Worm (Caenorhabditis elegans) whole organism, L1 larva: ENCODE measurements around the gene R05D3.9.

Source experiments
- C04F5.9 ChIP-seq: sonication (generic microtip); optimal IDR thresholded peaks from 2 replicates; lab custom pipeline; 2016; ENCODE audit warnings: missing genetic modification characterization, missing compliant biosample characterization
- C16A3.4 ChIP-seq: fragments of 150-350 bp; optimal IDR thresholded peaks from 2 replicates; lab custom pipeline; 2014; ENCODE audit warnings: missing biosample characterization, missing genetic modification characterization
- C34B4.2 ChIP-seq: sonication (generic microtip); optimal IDR thresholded peaks from 2 replicates; lab custom pipeline; 2017; ENCODE audit warnings: mild to moderate bottlenecking, missing genetic modification characterization, missing compliant biosample characterization
- F16B12.6 ChIP-seq: fragments of 150-350 bp; optimal IDR thresholded peaks from 2 replicates; lab custom pipeline; 2014; ENCODE audit warnings: missing biosample characterization, missing genetic modification characterization
- Y116A8C.19 ChIP-seq: sonication (generic microtip); optimal IDR thresholded peaks from 2 replicates; lab custom pipeline; 2016; ENCODE audit warnings: missing compliant biosample characterization, missing genetic modification characterization, borderline replicate concordance
- ceh-63 ChIP-seq: fragments of 200-800 bp; sonication (Bioruptor generic); optimal IDR thresholded peaks from 2 replicates; lab custom pipeline; 2018; ENCODE audit warnings: mild to moderate bottlenecking, missing genetic modification characterization, missing compliant biosample characterization
- ceh-8 ChIP-seq: fragments of 200-800 bp; sonication (Bioruptor generic); optimal IDR thresholded peaks from 2 replicates; lab custom pipeline; 2018; ENCODE audit warnings: mild to moderate bottlenecking, missing genetic modification characterization, moderate library complexity, missing compliant biosample characterization
- ceh-82 ChIP-seq, 3 experiments: fragments of 150-350 bp in 1 of 3; sonication (generic microtip) in 2 of 3; optimal IDR thresholded peaks; 2 replicates each; lab custom pipeline; 2014 to 2017; ENCODE audit warnings: missing biosample characterization in 3 of 3, missing genetic modification characterization in 3 of 3
- ces-1 ChIP-seq: fragments of 150-350 bp; optimal IDR thresholded peaks from 2 replicates; lab custom pipeline; 2014; ENCODE audit warnings: missing biosample characterization, missing genetic modification reagents, missing genetic modification characterization
- dpl-1 ChIP-seq, 3 experiments: fragments of 150-350 bp in 2 of 3; sonication (generic microtip) in 1 of 3; optimal IDR thresholded peaks; 2 replicates each; lab custom pipeline; 2014 to 2017; ENCODE audit warnings: missing biosample characterization in 3 of 3, missing genetic modification characterization in 3 of 3, missing genetic modification reagents in 3 of 3
- dsc-1 ChIP-seq: sonication (generic microtip); optimal IDR thresholded peaks from 2 replicates; lab custom pipeline; 2016; ENCODE audit warnings: mild to moderate bottlenecking, missing genetic modification characterization, missing compliant biosample characterization
- egl-13 ChIP-seq: sonication (generic microtip); optimal IDR thresholded peaks from 2 replicates; lab custom pipeline; 2016; ENCODE audit warnings: missing genotype, missing genetic modification reagents, missing genetic modification characterization, missing compliant biosample characterization
- egl-27 ChIP-seq, 2 experiments: fragments of 150-350 bp in 1 of 2; sonication (generic microtip); optimal IDR thresholded peaks; 3 replicates each; lab custom pipeline; 2017 to 2018; ENCODE audit warnings: missing biosample characterization in 2 of 2, missing genetic modification characterization in 2 of 2, missing genetic modification reagents in 2 of 2
- elt-2 ChIP-seq: sonication (generic microtip); optimal IDR thresholded peaks from 2 replicates; lab custom pipeline; 2016; ENCODE audit warnings: missing genetic modification characterization, mild to moderate bottlenecking, inconsistent platforms, missing compliant biosample characterization, missing genetic modification reagents
- elt-3 ChIP-seq, 6 experiments: fragments of 150-350 bp in 1 of 6; sonication (generic microtip); optimal IDR thresholded peaks; 2 replicates each; lab custom pipeline; 2017 to 2018; ENCODE audit warnings: missing biosample characterization in 6 of 6, missing genetic modification characterization in 6 of 6, inconsistent platforms in 1 of 6
- ets-5 ChIP-seq: fragments of 200-800 bp; sonication (Bioruptor generic); IDR thresholded peaks from 2 replicates; pipeline ENCODE4 v1.3.6; 2022; ENCODE audit warnings: missing genetic modification characterization, missing compliant biosample characterization
- fkh-4 ChIP-seq: sonication (generic microtip); optimal IDR thresholded peaks from 2 replicates; lab custom pipeline; 2016; ENCODE audit warnings: missing compliant biosample characterization, missing genetic modification characterization, borderline replicate concordance
- fkh-8 ChIP-seq: sonication (generic microtip); optimal IDR thresholded peaks from 2 replicates; lab custom pipeline; 2016; ENCODE audit warnings: mild to moderate bottlenecking, missing genetic modification characterization, missing compliant biosample characterization
- fos-1 ChIP-seq: fragments of 150-350 bp; optimal IDR thresholded peaks from 2 replicates; lab custom pipeline; 2014; ENCODE audit warnings: missing biosample characterization, missing genetic modification characterization
- hlh-17 ChIP-seq: fragments of 200-800 bp; sonication (Bioruptor generic); optimal IDR thresholded peaks from 2 replicates; lab custom pipeline; 2018; ENCODE audit warnings: missing genetic modification characterization, mild to moderate bottlenecking, missing compliant biosample characterization, moderate library complexity, borderline replicate concordance
- hpl-2 ChIP-seq: fragments of 150-350 bp; optimal IDR thresholded peaks from 2 replicates; lab custom pipeline; 2014; ENCODE audit warnings: missing biosample characterization, missing genetic modification reagents, missing genetic modification characterization
- isw-1 ChIP-seq: fragments of 200-800 bp; sonication (Bioruptor generic); IDR thresholded peaks from 2 replicates; pipeline ENCODE4 v1.3.6; 2022; ENCODE audit warnings: missing genetic modification characterization, missing compliant biosample characterization
- jun-1 ChIP-seq: fragments of 150-350 bp; optimal IDR thresholded peaks from 2 replicates; lab custom pipeline; 2014; ENCODE audit warnings: missing biosample characterization, missing genetic modification reagents, missing genetic modification characterization
- lin-14 ChIP-seq: fragments of 200-800 bp; sonication (Bioruptor generic); optimal IDR thresholded peaks from 2 replicates; lab custom pipeline; 2018; ENCODE audit warnings: mild to moderate bottlenecking, missing genetic modification characterization, moderate library complexity, missing compliant biosample characterization
- lin-15B ChIP-seq: fragments of 150-350 bp; sonication (generic microtip); optimal IDR thresholded peaks from 3 replicates; lab custom pipeline; 2014; ENCODE audit warnings: missing biosample characterization, missing genetic modification characterization
- lsy-2 ChIP-seq, 2 experiments: fragments of 150-350 bp; optimal IDR thresholded peaks; 2 replicates each; lab custom pipeline; 2014; ENCODE audit warnings: missing biosample characterization in 2 of 2, missing genetic modification characterization in 2 of 2
- mab-9 ChIP-seq: fragments of 200-800 bp; sonication (Bioruptor generic); IDR thresholded peaks from 2 replicates; pipeline ENCODE4 v1.3.6; 2022; ENCODE audit warnings: missing genetic modification reagents, missing genetic modification characterization, missing compliant biosample characterization
- mdl-1 ChIP-seq, 2 experiments: fragments of 150-350 bp; optimal IDR thresholded peaks; 2 replicates each; lab custom pipeline; 2014 to 2017; ENCODE audit warnings: missing biosample characterization in 2 of 2, missing genetic modification characterization in 2 of 2, inconsistent platforms in 1 of 2
- nhr-11 ChIP-seq: fragments of 150-350 bp; optimal IDR thresholded peaks from 2 replicates; lab custom pipeline; 2014; ENCODE audit warnings: missing biosample characterization, missing genetic modification characterization
- nhr-12 ChIP-seq: sonication (generic microtip); optimal IDR thresholded peaks from 2 replicates; lab custom pipeline; 2017; ENCODE audit warnings: missing biosample characterization, missing genetic modification characterization
- nhr-20 ChIP-seq: sonication (generic microtip); optimal IDR thresholded peaks from 2 replicates; lab custom pipeline; 2016; ENCODE audit warnings: mild to moderate bottlenecking, missing genetic modification characterization, missing compliant biosample characterization
- nhr-76 ChIP-seq: sonication (generic microtip); optimal IDR thresholded peaks from 2 replicates; lab custom pipeline; 2017; ENCODE audit warnings: missing biosample characterization, missing genetic modification characterization
- nhr-77 ChIP-seq: fragments of 150-350 bp; optimal IDR thresholded peaks from 2 replicates; lab custom pipeline; 2014; ENCODE audit warnings: missing biosample characterization, missing genetic modification characterization
- pax-3 ChIP-seq: fragments of 200-800 bp; sonication (Bioruptor generic); optimal IDR thresholded peaks from 2 replicates; lab custom pipeline; 2018; ENCODE audit warnings: mild to moderate bottlenecking, missing genetic modification characterization, moderate library complexity, missing compliant biosample characterization
- pqm-1 ChIP-seq: sonication (generic microtip); optimal IDR thresholded peaks from 3 replicates; lab custom pipeline; 2017; ENCODE audit warnings: missing biosample characterization, missing genetic modification characterization
- rnt-1 ChIP-seq: sonication (generic microtip); optimal IDR thresholded peaks from 2 replicates; lab custom pipeline; 2016; ENCODE audit warnings: mild to moderate bottlenecking, missing genetic modification characterization, moderate library complexity, missing compliant biosample characterization
- skn-1 ChIP-seq: fragments of 150-350 bp; optimal IDR thresholded peaks from 2 replicates; lab custom pipeline; 2014; ENCODE audit warnings: missing biosample characterization, missing genetic modification characterization
- snpc-4 ChIP-seq: fragments of 150-350 bp; optimal IDR thresholded peaks from 2 replicates; lab custom pipeline; 2014; ENCODE audit warnings: missing biosample characterization, missing genetic modification characterization
- snu-23 ChIP-seq: sonication (generic microtip); optimal IDR thresholded peaks from 2 replicates; lab custom pipeline; 2016; ENCODE audit warnings: missing genetic modification characterization, missing compliant biosample characterization
- sptf-1 ChIP-seq: fragments of 150-350 bp; optimal IDR thresholded peaks from 2 replicates; lab custom pipeline; 2014; ENCODE audit warnings: missing biosample characterization, missing genetic modification characterization
- sup-37 ChIP-seq: fragments of 200-800 bp; sonication (Bioruptor generic); optimal IDR thresholded peaks from 2 replicates; lab custom pipeline; 2018; ENCODE audit warnings: mild to moderate bottlenecking, missing genetic modification characterization, missing compliant biosample characterization
- swsn-7 ChIP-seq: sonication (generic microtip); optimal IDR thresholded peaks from 2 replicates; lab custom pipeline; 2016; ENCODE audit warnings: missing genetic modification characterization, missing compliant biosample characterization
- tbx-2 ChIP-seq: sonication (generic microtip); optimal IDR thresholded peaks from 2 replicates; lab custom pipeline; 2016; ENCODE audit warnings: missing genetic modification characterization, missing compliant biosample characterization
- tlp-1 ChIP-seq: fragments of 150-350 bp; optimal IDR thresholded peaks from 2 replicates; lab custom pipeline; 2014; ENCODE audit warnings: missing biosample characterization, missing genetic modification characterization
- unc-30 ChIP-seq: sonication (generic microtip); optimal IDR thresholded peaks from 2 replicates; lab custom pipeline; 2017; ENCODE audit warnings: missing biosample characterization, missing genetic modification characterization
- xbp-1 ChIP-seq: sonication (generic microtip); optimal IDR thresholded peaks from 2 replicates; lab custom pipeline; 2016; ENCODE audit warnings: missing genetic modification characterization, missing compliant biosample characterization
- zag-1 ChIP-seq: fragments of 150-350 bp; optimal IDR thresholded peaks from 2 replicates; lab custom pipeline; 2014; ENCODE audit warnings: missing biosample characterization, missing genetic modification characterization
- zip-4 ChIP-seq: fragments of 200-800 bp; sonication (Bioruptor generic); optimal IDR thresholded peaks from 2 replicates; lab custom pipeline; 2018; ENCODE audit warnings: mild to moderate bottlenecking, missing genetic modification characterization, moderate library complexity, missing compliant biosample characterization
- ztf-11 ChIP-seq, 2 experiments: sonication (generic microtip); optimal IDR thresholded peaks; 2 replicates each; lab custom pipeline; 2016 to 2017; ENCODE audit warnings: missing genetic modification characterization in 2 of 2, missing biosample characterization in 1 of 2, missing compliant biosample characterization in 1 of 2
- ztf-4 ChIP-seq: fragments of 150-350 bp; optimal IDR thresholded peaks from 2 replicates; lab custom pipeline; 2014; ENCODE audit warnings: missing biosample characterization, missing genetic modification characterization

The R05D3.9 gene

DNA sequence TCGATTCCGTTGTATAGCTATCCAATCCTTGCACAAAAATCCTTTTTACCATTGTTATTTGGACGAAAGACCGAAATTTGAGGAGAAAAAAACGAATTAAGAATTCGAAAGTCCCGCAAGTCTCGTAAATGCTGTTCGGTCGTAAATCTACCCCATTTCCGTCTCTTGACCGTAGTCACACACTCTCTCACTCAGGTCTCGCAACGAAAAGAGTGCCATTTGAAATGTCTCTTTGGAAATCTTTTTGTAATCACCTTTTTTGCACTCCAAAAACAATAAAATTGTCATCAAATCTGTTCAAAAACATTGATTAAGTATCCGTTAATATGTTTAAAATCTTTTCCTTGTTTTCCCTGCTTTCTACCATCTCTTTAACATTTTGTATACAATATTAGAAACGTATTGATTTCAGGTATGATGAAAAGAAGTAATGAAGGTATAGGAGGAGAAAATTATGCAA lies 10.3 kb downstream of the R05D3.9 start, which contains the start of the genes R05D3.8 and rfp-1 (continued):
- peak; percentile 85 for TF ChIP-seq lin-14
- no peak for TF ChIP-seq jun-1
- no peak for TF ChIP-seq zag-1 (tag; lab: Kevin White, UChicago)
- no peak for TF ChIP-seq ets-5 (GFP tag; lab: Robert Waterston, UW)
- TF ChIP-seq unc-30 (tag; lab: Kevin White, UChicago), result no peak
- no peak for TF ChIP-seq nhr-76 (tag; lab: Kevin White, UChicago)
- TF ChIP-seq nhr-77 (tag; lab: Kevin White, UChicago), result peak; percentile 90
- peak; percentile 59 for TF ChIP-seq skn-1 (tag; lab: Kevin White, UChicago)
- TF ChIP-seq mdl-1 (tag; optimal IDR thresholded peaks at IDR 0.05; lab: Kevin White, UChicago), result peak in 1 of 2 experiments; percentile 67
- TF ChIP-seq elt-2 (tag; lab: Kevin White, UChicago), result peak; percentile 21
- TF ChIP-seq ztf-4 (tag; lab: Kevin White, UChicago), result peak; percentile 43
- TF ChIP-seq hlh-17 (GFP tag; lab: Kevin White, UChicago), result no peak
- no peak for TF ChIP-seq hpl-2 (GFP tag; lab: Kevin White, UChicago)
- TF ChIP-seq lin-15B (tag; lab: Kevin White, UChicago), result peak; percentile 92
- peak; percentile 71 for TF ChIP-seq swsn-7 (tag; lab: Kevin White, UChicago)
- TF ChIP-seq ztf-11 (tag; optimal IDR thresholded peaks at IDR 0.05; lab: Kevin White, UChicago), result peak in 1 of 2 experiments; percentile 9
- TF ChIP-seq pqm-1 (tag; lab: Kevin White, UChicago), result no peak
- peak; percentile 4 for TF ChIP-seq snpc-4 (tag; lab: Kevin White, UChicago)
- peak; percentile 88 for TF ChIP-seq snu-23 (GFP tag; lab: Kevin White, UChicago)
- 0 out of 2 replicates have a peak, but pooled peaks have one; percentile 7 for TF ChIP-seq mab-9
- no peak for TF ChIP-seq ceh-63 (GFP tag; lab: Kevin White, UChicago)
- peak; percentile 91 for TF ChIP-seq C16A3.4 (tag; lab: Kevin White, UChicago)
- peak; percentile 60 for TF ChIP-seq isw-1 (GFP tag; lab: Robert Waterston, UW)
- peak; percentile 77 for TF ChIP-seq fkh-8 (tag; lab: Kevin White, UChicago)
- TF ChIP-seq F16B12.6, result peak; percentile 53
- no peak for TF ChIP-seq nhr-11 (tag; lab: Kevin White, UChicago)
- TF ChIP-seq zip-4 (GFP tag; lab: Kevin White, UChicago), result no peak
- no peak for TF ChIP-seq pax-3 (tag; lab: Kevin White, UChicago)
- TF ChIP-seq C04F5.9 (tag; lab: Kevin White, UChicago), result peak; percentile 58
- TF ChIP-seq sup-37 (GFP tag; lab: Kevin White, UChicago), result no peak
- no peak for TF ChIP-seq ces-1
- TF ChIP-seq ceh-82 (tag; optimal IDR thresholded peaks at IDR 0.05; lab: Kevin White, UChicago), result peak; percentile 58 to 88 (median 61)
- peak; percentile 52 for TF ChIP-seq dsc-1
- TF ChIP-seq tlp-1 (tag; lab: Kevin White, UChicago), result no peak
- TF ChIP-seq Y116A8C.19 (tag; lab: Kevin White, UChicago), result no peak
- peak; percentile 98 to 99 for TF ChIP-seq lsy-2 (tag; optimal IDR thresholded peaks at IDR 0.05; lab: Kevin White, UChicago)
- peak; percentile 79 for TF ChIP-seq nhr-20
- TF ChIP-seq fkh-4, result no peak
- no peak for TF ChIP-seq egl-27 (tag; optimal IDR thresholded peaks at IDR 0.05; lab: Kevin White, UChicago)
- TF ChIP-seq egl-13 (tag; lab: Kevin White, UChicago), result no peak

DNA sequence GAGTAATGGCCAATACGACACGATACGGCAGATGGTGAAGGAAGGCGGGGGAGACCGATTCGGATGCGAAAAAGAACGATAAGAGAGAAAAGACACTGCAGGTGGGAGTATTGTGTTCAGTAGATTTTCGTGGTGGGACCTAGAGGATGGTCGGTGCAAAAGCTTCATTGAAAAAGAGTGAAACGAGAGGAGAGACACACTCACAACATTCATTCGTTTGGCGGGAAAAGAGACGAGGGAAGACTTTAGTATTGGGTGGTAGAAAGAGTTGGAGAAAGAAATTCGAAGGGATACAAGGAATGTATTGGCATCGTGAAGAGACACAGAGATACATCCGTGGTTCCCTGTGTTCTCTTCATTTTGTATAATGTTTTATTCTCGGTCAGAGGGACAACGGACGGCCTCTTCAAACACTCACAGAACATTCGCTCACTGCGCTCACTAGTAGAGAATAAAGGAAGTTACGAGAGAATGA lies 12.1 kb downstream of the R05D3.9 start:
- TF ChIP-seq C34B4.2 (tag; lab: Kevin White, UChicago) (no peak), fos-1 (tag; lab: Kevin White, UChicago) (peak; percentile 14), isw-1 (GFP tag; lab: Robert Waterston, UW) (peak; percentile 17; the same call in 1 of the 2 replicates), sptf-1 (no peak), snu-23 (GFP tag; lab: Kevin White, UChicago) (peak; percentile 91), xbp-1 (peak; percentile 57), elt-3 (tag; optimal IDR thresholded peaks at IDR 0.05; lab: Kevin White, UChicago) (peak in 2 of 6 experiments; percentile 5 to 24), F16B12.6 (peak; percentile 16), rnt-1 (tag; lab: Kevin White, UChicago) (peak; percentile 65), nhr-12 (tag; lab: Kevin White, UChicago) (no peak), ceh-8 (GFP tag; lab: Kevin White, UChicago) (peak; percentile 10), ces-1 (no peak), ceh-82 (tag; optimal IDR thresholded peaks at IDR 0.05; lab: Kevin White, UChicago) (peak; percentile 15 to 61 (median 54)), tbx-2 (tag; lab: Kevin White, UChicago) (peak; percentile 74), egl-13 (tag; lab: Kevin White, UChicago) (no peak), swsn-7 (tag; lab: Kevin White, UChicago) (peak; percentile 73), lin-14 (peak; percentile 95), zip-4 (GFP tag; lab: Kevin White, UChicago) (peak; percentile 10), snpc-4 (tag; lab: Kevin White, UChicago) (peak; percentile 26), dpl-1 (GFP tag; optimal IDR thresholded peaks at IDR 0.05; lab: Kevin White, UChicago) (peak; percentile 47 to 68 (median 55))
